Worm (Caenorhabditis elegans) whole organism, young adult: ENCODE results near the gene srg-20.

Source experiments
- bed-1 ChIP-seq: fragments of 200-800 bp; sonication (Bioruptor generic); IDR thresholded peaks from 2 replicates; pipeline ENCODE4 v1.3.6; 2022; ENCODE audit warnings: missing genetic modification reagents, missing genetic modification characterization, missing compliant biosample characterization
- ceh-91 ChIP-seq: fragments of 200-800 bp; sonication (Bioruptor generic); IDR thresholded peaks from 2 replicates; pipeline ENCODE4 v1.3.6; 2022; ENCODE audit warnings: missing genetic modification reagents, missing genetic modification characterization, missing compliant biosample characterization
- egrh-3 ChIP-seq: fragments of 200-800 bp; sonication (Bioruptor generic); IDR thresholded peaks from 2 replicates; pipeline ENCODE4 v1.3.6; 2022; ENCODE audit warnings: missing genetic modification reagents, missing genetic modification characterization, missing compliant biosample characterization
- hrde-1 ChIP-seq: sonication (generic microtip); optimal IDR thresholded peaks from 2 replicates; lab custom pipeline; 2016; ENCODE audit warnings: missing genetic modification characterization, mild to moderate bottlenecking, missing compliant biosample characterization, moderate library complexity, missing genotype, missing genetic modification reagents, borderline replicate concordance
- lag-1 ChIP-seq: fragments of 200-800 bp; sonication (Bioruptor generic); IDR thresholded peaks from 2 replicates; pipeline ENCODE4 v1.3.6; 2022; ENCODE audit warnings: missing genetic modification reagents, missing genetic modification characterization, missing compliant biosample characterization
- mcd-1 ChIP-seq: fragments of 200-800 bp; sonication (Bioruptor generic); IDR thresholded peaks from 2 replicates; pipeline ENCODE4 v1.3.6; 2022; ENCODE audit warnings: missing genetic modification reagents, missing genetic modification characterization, missing compliant biosample characterization
- mel-28 ChIP-seq: sonication (generic microtip); optimal IDR thresholded peaks from 2 replicates; lab custom pipeline; 2016; ENCODE audit warnings: borderline replicate concordance, mild to moderate bottlenecking, missing genetic modification characterization, missing compliant biosample characterization
- nhr-179 ChIP-seq: sonication (generic microtip); optimal IDR thresholded peaks from 2 replicates; lab custom pipeline; 2016; ENCODE audit warnings: mild to moderate bottlenecking, missing genetic modification characterization, missing compliant biosample characterization
- nhr-90 ChIP-seq: sonication (generic microtip); optimal IDR thresholded peaks from 2 replicates; lab custom pipeline; 2016; ENCODE audit warnings: missing genotype, mild to moderate bottlenecking, missing genetic modification characterization, missing compliant biosample characterization
- somi-1 ChIP-seq: fragments of 200-800 bp; sonication (Bioruptor generic); optimal IDR thresholded peaks from 2 replicates; lab custom pipeline; 2018; ENCODE audit warnings: mild to moderate bottlenecking, missing genetic modification characterization, missing compliant biosample characterization
- unc-130 ChIP-seq: sonication (generic microtip); optimal IDR thresholded peaks from 2 replicates; lab custom pipeline; 2016; ENCODE audit warnings: missing genetic modification reagents, missing genetic modification characterization, missing compliant biosample characterization

Gene srg-20

DNA sequence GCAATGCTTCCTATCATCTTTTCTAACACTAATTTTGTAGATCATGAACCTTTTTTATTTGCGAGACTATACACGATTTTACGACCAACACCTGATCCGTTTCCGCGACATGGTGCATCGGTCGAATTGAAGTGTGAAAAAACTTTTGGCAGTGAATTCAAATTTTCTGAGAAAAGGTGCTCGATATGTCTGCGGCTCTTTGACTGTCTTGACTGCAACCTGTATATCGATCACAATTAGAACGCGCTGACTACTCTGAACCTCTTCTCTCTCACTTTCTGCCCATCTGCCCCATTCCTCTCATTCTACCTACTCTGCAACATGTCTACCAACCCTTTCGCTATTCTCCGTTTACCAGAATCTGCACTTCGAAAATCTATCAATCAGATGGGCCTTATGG is 45.7 kb downstream of the srg-20 start, which contains the start of gene fbxb-26:
Gene fbxb-26 (plus strand): TSS at position 301 of the 400 bp plus-strand sequence.
- TF ChIP-seq hrde-1 (no peak), somi-1 (GFP tag; lab: Kevin White, UChicago) (no peak), egrh-3 (GFP tag; lab: Robert Waterston, UW) (no peak), mcd-1 (GFP tag; lab: Robert Waterston, UW) (no peak), bed-1 (GFP tag; lab: Robert Waterston, UW) (no peak), nhr-179 (tag; lab: Kevin White, UChicago) (no peak), mel-28 (tag; lab: Kevin White, UChicago) (no peak), nhr-90 (no peak), unc-130 (GFP tag; lab: Kevin White, UChicago) (no peak), lag-1 (GFP tag; lab: Robert Waterston, UW) (no peak)

DNA sequence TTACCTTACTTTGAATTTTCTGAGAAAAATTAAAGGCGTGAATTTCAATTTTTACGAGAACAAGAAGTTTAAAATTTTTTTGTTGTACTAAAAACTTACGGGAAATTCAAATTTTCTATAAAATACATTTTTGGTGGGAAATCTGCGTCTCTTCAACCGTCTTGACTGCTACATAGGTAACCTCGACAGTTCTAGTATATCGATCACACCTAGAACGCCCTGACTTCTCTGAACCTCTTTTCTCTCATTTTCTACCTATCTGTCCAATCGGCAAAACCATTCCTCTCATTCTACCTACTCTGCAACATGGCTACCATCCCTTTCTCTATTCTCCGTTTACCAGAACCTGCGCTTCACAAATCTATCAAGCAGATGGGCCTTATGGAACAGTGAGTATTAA is 47.2 kb downstream of the srg-20 start, which contains the start of gene fbxb-25:
Gene fbxb-25 (plus strand): TSS at position 301 of the 400 bp plus-strand sequence.
- no peak for TF ChIP-seq ceh-91 (GFP tag; lab: Robert Waterston, UW)
